Fruit fly (Drosophila melanogaster) whole organism, embryonic: Measurements from ENCODE around the gene tipE.

Experiments used
- ATbp ChIP-seq: fragments of 200-800 bp; sonication (Bioruptor generic); optimal IDR thresholded peaks from 2 replicates; lab custom pipeline; 2017; ENCODE audit warnings: missing biosample characterization, mild to moderate bottlenecking, missing genetic modification characterization, missing genetic modification reagents
- Abd-B ChIP-seq: fragments of 200-800 bp; sonication (Bioruptor generic); optimal IDR thresholded peaks from 2 replicates; lab custom pipeline; 2018; ENCODE audit warnings: missing biosample characterization, mild to moderate bottlenecking, missing genetic modification characterization, moderate library complexity
- Adf1 ChIP-seq: fragments of 200-800 bp; sonication (Bioruptor generic); IDR thresholded peaks from 2 replicates; pipeline ENCODE4 v1.3.6; 2022; ENCODE audit warnings: missing biosample characterization, missing genetic modification characterization
- Antp ChIP-seq: fragments of 200-800 bp; sonication (Bioruptor generic); optimal IDR thresholded peaks from 3 replicates; lab custom pipeline; 2016; ENCODE audit warnings: missing biosample characterization, missing genetic modification characterization
- BEAF-32 ChIP-seq: fragments of 200-800 bp; sonication (Bioruptor generic); optimal IDR thresholded peaks from 3 replicates; lab custom pipeline; 2017; ENCODE audit warnings: missing biosample characterization, missing genetic modification characterization, mild to moderate bottlenecking, moderate library complexity, missing genetic modification reagents
- BtbVII ChIP-seq: fragments of 200-800 bp; sonication (Bioruptor generic); optimal IDR thresholded peaks from 3 replicates; lab custom pipeline; 2017; ENCODE audit warnings: missing biosample characterization, mild to moderate bottlenecking, missing genetic modification characterization
- CG10147 ChIP-seq: fragments of 200-800 bp; sonication (Bioruptor generic); optimal IDR thresholded peaks from 2 replicates; lab custom pipeline; 2019; ENCODE audit warnings: missing biosample characterization, mild to moderate bottlenecking, missing genetic modification characterization, moderate library complexity
- CG12104 ChIP-seq: fragments of 200-800 bp; sonication (Bioruptor generic); optimal IDR thresholded peaks from 3 replicates; lab custom pipeline; 2016; ENCODE audit warnings: missing biosample characterization, missing genetic modification characterization
- CG13424 ChIP-seq: fragments of 200-800 bp; sonication (Bioruptor generic); optimal IDR thresholded peaks from 2 replicates; lab custom pipeline; 2019; ENCODE audit warnings: missing biosample characterization, mild to moderate bottlenecking, missing genetic modification characterization, moderate library complexity
- CG14050 ChIP-seq: fragments of 200-800 bp; sonication (Bioruptor generic); IDR thresholded peaks from 3 replicates; pipeline ENCODE4 v1.3.6; 2022; ENCODE audit warnings: missing biosample characterization, missing genetic modification characterization
- CG14441 ChIP-seq: fragments of 200-800 bp; sonication (Bioruptor generic); IDR thresholded peaks from 2 replicates; pipeline ENCODE4 v1.3.6; 2022; ENCODE audit warnings: missing biosample characterization, missing genetic modification characterization
- CG14710 ChIP-seq: fragments of 200-800 bp; sonication (Bioruptor generic); optimal IDR thresholded peaks from 3 replicates; lab custom pipeline; 2019; ENCODE audit warnings: missing biosample characterization, mild to moderate bottlenecking, missing genetic modification characterization, moderate library complexity
- CG1529 ChIP-seq: fragments of 200-800 bp; sonication (Bioruptor generic); optimal IDR thresholded peaks from 3 replicates; lab custom pipeline; 2018; ENCODE audit warnings: missing biosample characterization, missing genetic modification characterization
- CG16863 ChIP-seq: fragments of 200-800 bp; sonication (Bioruptor generic); optimal IDR thresholded peaks from 3 replicates; lab custom pipeline; 2016; ENCODE audit warnings: missing biosample characterization, missing genetic modification characterization
- CG4854 ChIP-seq: fragments of 200-800 bp; sonication (Bioruptor generic); optimal IDR thresholded peaks from 2 replicates; lab custom pipeline; 2016; ENCODE audit warnings: missing biosample characterization, missing genetic modification characterization, inconsistent platforms
- CG5180 ChIP-seq: fragments of 200-800 bp; sonication (Bioruptor generic); optimal IDR thresholded peaks from 3 replicates; lab custom pipeline; 2017; ENCODE audit warnings: missing biosample characterization, missing genetic modification characterization, mild to moderate bottlenecking, moderate library complexity, missing genetic modification reagents
- CG6272 ChIP-seq: fragments of 200-800 bp; sonication (Bioruptor generic); IDR thresholded peaks from 2 replicates; pipeline ENCODE4 v1.3.6; 2022; ENCODE audit warnings: missing biosample characterization, missing genetic modification characterization
- CG8478 ChIP-seq: fragments of >200 bp; optimal IDR thresholded peaks from 2 replicates; lab custom pipeline; 2018
- CG9437 ChIP-seq: fragments of 200-800 bp; sonication (Bioruptor generic); optimal IDR thresholded peaks from 2 replicates; lab custom pipeline; 2018; ENCODE audit warnings: missing biosample characterization, mild to moderate bottlenecking, missing genetic modification characterization
- Chrac-16 ChIP-seq: fragments of 200-800 bp; sonication (Bioruptor generic); optimal IDR thresholded peaks from 3 replicates; lab custom pipeline; 2016; ENCODE audit warnings: missing biosample characterization, missing genetic modification characterization
- E2f2 ChIP-seq: fragments of 200-800 bp; sonication (Bioruptor generic); IDR thresholded peaks from 2 replicates; pipeline ENCODE4 v1.3.6; 2022; ENCODE audit warnings: missing biosample characterization, missing genetic modification characterization
- Eip74EF ChIP-seq, 2 experiments: fragments of 200-800 bp in 1 of 2; fragments of >200 bp in 1 of 2; sonication (Bioruptor generic) in 1 of 2; optimal IDR thresholded peaks; 2 replicates each; lab custom pipeline; 2017 to 2019; ENCODE audit warnings: missing biosample characterization in 2 of 2, missing genetic modification characterization in 2 of 2, mild to moderate bottlenecking in 1 of 2, moderate library complexity in 1 of 2
- H15 ChIP-seq: fragments of 200-800 bp; sonication (Bioruptor generic); IDR thresholded peaks from 3 replicates; pipeline ENCODE4 v1.3.6; 2022; ENCODE audit warnings: missing biosample characterization, missing genetic modification characterization
- Hey ChIP-seq: fragments of 200-800 bp; sonication (Bioruptor generic); optimal IDR thresholded peaks from 3 replicates; lab custom pipeline; 2018; ENCODE audit warnings: missing biosample characterization, mild to moderate bottlenecking, missing genetic modification characterization
- HmgD ChIP-seq: fragments of 200-800 bp; sonication (Bioruptor generic); optimal IDR thresholded peaks from 3 replicates; lab custom pipeline; 2016; ENCODE audit warnings: missing biosample characterization, missing genetic modification characterization
- HmgZ ChIP-seq: fragments of 200-800 bp; sonication (Bioruptor generic); optimal IDR thresholded peaks from 2 replicates; lab custom pipeline; 2018; ENCODE audit warnings: missing biosample characterization, mild to moderate bottlenecking, missing genetic modification characterization
- Hmx ChIP-seq: fragments of 200-800 bp; sonication (Bioruptor generic); optimal IDR thresholded peaks from 2 replicates; lab custom pipeline; 2016; ENCODE audit warnings: missing biosample characterization, missing genetic modification characterization
- Lpt ChIP-seq: fragments of >200 bp; optimal IDR thresholded peaks from 2 replicates; lab custom pipeline; 2018; ENCODE audit warnings: missing biosample characterization, missing genetic modification characterization
- MESR4 ChIP-seq: fragments of 200-800 bp; sonication (Bioruptor generic); optimal IDR thresholded peaks from 2 replicates; lab custom pipeline; 2018; ENCODE audit warnings: missing biosample characterization, mild to moderate bottlenecking, missing genetic modification characterization, moderate library complexity
- Mad ChIP-seq: fragments of 200-800 bp; sonication (Bioruptor generic); optimal IDR thresholded peaks from 2 replicates; lab custom pipeline; 2016; ENCODE audit warnings: missing biosample characterization, missing genetic modification characterization
- Mes4 ChIP-seq: fragments of 200-800 bp; sonication (Bioruptor generic); optimal IDR thresholded peaks from 2 replicates; lab custom pipeline; 2016; ENCODE audit warnings: missing biosample characterization, missing genetic modification characterization
- NfI ChIP-seq: fragments of 200-800 bp; sonication (Bioruptor generic); optimal IDR thresholded peaks from 3 replicates; lab custom pipeline; 2018; ENCODE audit warnings: missing biosample characterization, mild to moderate bottlenecking, missing genetic modification characterization, moderate library complexity
- Ravus ChIP-seq: fragments of 200-800 bp; sonication (Bioruptor generic); IDR thresholded peaks from 2 replicates; pipeline ENCODE4 v1.3.6; 2022; ENCODE audit warnings: missing biosample characterization, missing genetic modification characterization
- bcd ChIP-seq: fragments of 200-800 bp; sonication (Bioruptor generic); optimal IDR thresholded peaks from 2 replicates; lab custom pipeline; 2017; ENCODE audit warnings: missing biosample characterization, mild to moderate bottlenecking, missing genetic modification characterization
- br ChIP-seq: fragments of >200 bp; optimal IDR thresholded peaks from 2 replicates; lab custom pipeline; 2017
- chif ChIP-seq, 2 experiments: fragments of 200-800 bp; sonication (Bioruptor generic); optimal IDR thresholded peaks; 3 replicates each; lab custom pipeline; 2016; ENCODE audit warnings: missing biosample characterization in 2 of 2, missing genetic modification characterization in 2 of 2
- esg ChIP-seq: fragments of 200-800 bp; sonication (Bioruptor generic); conservative IDR thresholded peaks from 2 replicates; pipeline ENCODE4 v1.3.6; 2022; ENCODE audit warnings: missing biosample characterization, missing genetic modification characterization
- fd96Cb ChIP-seq: fragments of 200-800 bp; sonication (Bioruptor generic); optimal IDR thresholded peaks from 2 replicates; lab custom pipeline; 2018; ENCODE audit warnings: missing biosample characterization, mild to moderate bottlenecking, missing genetic modification characterization, moderate library complexity
- h ChIP-seq: fragments of >200 bp; optimal IDR thresholded peaks from 2 replicates; lab custom pipeline; 2017
- jing ChIP-seq: fragments of 200-800 bp; sonication (Bioruptor generic); optimal IDR thresholded peaks from 2 replicates; lab custom pipeline; 2018; ENCODE audit warnings: missing biosample characterization, mild to moderate bottlenecking, missing genetic modification characterization
- oc ChIP-seq: fragments of 200-800 bp; sonication (Bioruptor generic); optimal IDR thresholded peaks from 2 replicates; lab custom pipeline; 2018; ENCODE audit warnings: missing biosample characterization, mild to moderate bottlenecking, missing genetic modification characterization, moderate library complexity
- pb ChIP-seq: fragments of 200-800 bp; sonication (Bioruptor generic); optimal IDR thresholded peaks from 3 replicates; lab custom pipeline; 2016; ENCODE audit warnings: missing biosample characterization, missing genetic modification characterization
- ranshi ChIP-seq: fragments of 200-800 bp; sonication (Bioruptor generic); IDR thresholded peaks from 2 replicates; pipeline ENCODE4 v1.3.6; 2022; ENCODE audit warnings: missing biosample characterization, missing genetic modification characterization
- rib ChIP-seq: fragments of 200-800 bp; sonication (Bioruptor generic); IDR thresholded peaks from 2 replicates; pipeline ENCODE4 v1.3.6; 2022; ENCODE audit warnings: missing biosample characterization, missing genetic modification characterization
- sd ChIP-seq: fragments of 200-800 bp; sonication (Bioruptor generic); optimal IDR thresholded peaks from 3 replicates; lab custom pipeline; 2018; ENCODE audit warnings: missing biosample characterization, mild to moderate bottlenecking, missing genetic modification characterization, moderate library complexity
- sob ChIP-seq: fragments of 200-800 bp; sonication (Bioruptor generic); IDR thresholded peaks from 2 replicates; pipeline ENCODE4 v1.3.6; 2022; ENCODE audit warnings: missing biosample characterization, missing genetic modification characterization
- sr ChIP-seq: fragments of 200-800 bp; sonication (Bioruptor generic); IDR thresholded peaks from 3 replicates; pipeline ENCODE4 v1.3.6; 2022; ENCODE audit warnings: missing biosample characterization, missing genetic modification characterization
- tll ChIP-seq, 2 experiments: fragments of 200-800 bp in 1 of 2; fragments of >200 bp in 1 of 2; sonication (Bioruptor generic) in 1 of 2; optimal IDR thresholded peaks; 2 replicates each; lab custom pipeline; 2017 to 2019; ENCODE audit warnings: missing biosample characterization in 2 of 2, missing genetic modification characterization in 2 of 2, mild to moderate bottlenecking in 1 of 2, moderate library complexity in 1 of 2
- twi ChIP-seq: fragments of 200-800 bp; optimal IDR thresholded peaks from 2 replicates; lab custom pipeline; 2019; ENCODE audit warnings: missing biosample characterization, mild to moderate bottlenecking, missing genetic modification characterization, moderate library complexity
- unc-4 ChIP-seq: fragments of 200-800 bp; sonication (Bioruptor generic); IDR thresholded peaks from 2 replicates; pipeline ENCODE4 v1.3.6; 2022; ENCODE audit warnings: missing biosample characterization, missing genetic modification characterization; ENCODE audit not compliant: partially characterized antibody
- wor ChIP-seq: fragments of 200-800 bp; sonication (Bioruptor generic); IDR thresholded peaks from 2 replicates; pipeline ENCODE4 v1.3.6; 2022; ENCODE audit warnings: missing biosample characterization, missing genetic modification characterization

tipE gene

DNA sequence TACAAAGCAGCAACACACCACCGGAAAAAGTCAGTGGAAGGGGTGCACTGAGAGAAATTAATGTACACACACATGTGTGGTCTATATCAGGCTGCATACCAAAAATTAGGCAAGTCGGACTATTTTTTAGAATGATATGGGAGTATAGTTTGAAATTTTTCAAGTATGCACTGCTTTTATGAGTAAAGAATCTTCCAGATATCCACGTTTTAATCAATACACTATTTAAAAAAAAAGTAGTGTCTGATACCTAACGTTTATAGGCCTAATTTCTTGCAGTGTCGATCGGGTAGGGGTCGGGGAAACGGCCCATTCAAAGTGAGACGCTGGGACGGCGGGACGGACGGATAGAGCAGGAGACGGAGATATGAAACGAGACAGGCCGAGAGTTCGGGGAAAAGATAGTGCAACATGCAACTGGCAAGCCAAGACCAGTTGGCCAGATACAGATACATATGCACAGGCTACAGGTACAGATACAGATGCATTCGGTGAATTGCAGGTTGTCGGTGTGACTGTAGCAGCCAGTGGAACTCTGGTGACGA is 42.1 kb downstream of the tipE start (continued):
- TF ChIP-seq CG10147 (GFP tag; lab: Kevin White, UChicago) (peak; percentile 75), Chrac-16 (GFP tag; lab: Kevin White, UChicago) (peak; percentile 95), CG4854 (GFP tag; lab: Kevin White, UChicago) (peak; percentile 85), br (lab: Kevin White, UChicago) (no peak), Antp (GFP tag; lab: Kevin White, UChicago) (peak; percentile 89), CG14710 (tag; lab: Kevin White, UChicago) (peak; percentile 97), CG16863 (GFP tag; lab: Kevin White, UChicago) (peak; percentile 94), Hmx (GFP tag; lab: Kevin White, UChicago) (peak; percentile 70), sd (peak; percentile 51), Mes4 (peak; percentile 95), Ravus (peak; percentile 46), CG14441 (GFP tag; lab: Robert Waterston, UW) (peak; percentile 83), unc-4 (no peak), BtbVII (GFP tag; lab: Kevin White, UChicago) (peak; percentile 79), fd96Cb (peak; percentile 97), HmgD (GFP tag; lab: Kevin White, UChicago) (peak; percentile 84), H15 (GFP tag; lab: Robert Waterston, UW) (peak; percentile 79), CG13424 (tag; lab: Kevin White, UChicago) (peak; percentile 95), chif (GFP tag; optimal IDR thresholded peaks at IDR 0.05; lab: Kevin White, UChicago) (peak; percentile 93 to 98), CG6272 (GFP tag; lab: Robert Waterston, UW) (peak; percentile 78), Hey (tag; lab: Kevin White, UChicago) (peak; percentile 38), ATbp (peak; percentile 93), sr (0 out of 3 replicates have a peak, but pooled peaks have one; percentile 29), CG9437 (GFP tag; lab: Kevin White, UChicago) (peak; percentile 86), BEAF-32 (no peak), CG8478 (lab: Kevin White, UChicago) (peak; percentile 17), Eip74EF (GFP tag; optimal IDR thresholded peaks at IDR 0.05; lab: Kevin White, UChicago) (peak in 1 of 2 experiments; percentile 94), ranshi (GFP tag; lab: Robert Waterston, UW) (peak; percentile 82), CG5180 (peak; percentile 85), h (lab: Kevin White, UChicago) (no peak), CG12104 (GFP tag; lab: Kevin White, UChicago) (peak; percentile 85), E2f2 (peak; percentile 67; the same call in 1 of the 2 replicates), esg (peak; percentile 89), twi (tag; lab: Kevin White, UChicago) (peak; percentile 90), CG14050 (GFP tag; lab: Robert Waterston, UW) (peak; percentile 82), Adf1 (GFP tag; lab: Robert Waterston, UW) (no peak), wor (GFP tag; lab: Robert Waterston, UW) (peak; percentile 91), rib (no peak), NfI (GFP tag; lab: Kevin White, UChicago) (peak; percentile 82), Abd-B (peak; percentile 93), Mad (GFP tag; lab: Kevin White, UChicago) (peak; percentile 93), MESR4 (GFP tag; lab: Kevin White, UChicago) (peak; percentile 46), jing (GFP tag; lab: Kevin White, UChicago) (peak; percentile 93), CG1529 (GFP tag; lab: Kevin White, UChicago) (peak; percentile 96), bcd (GFP tag; lab: Kevin White, UChicago) (peak; percentile 92), sob (GFP tag; lab: Robert Waterston, UW) (peak; percentile 80), pb (peak; percentile 92), HmgZ (tag; lab: Kevin White, UChicago) (peak; percentile 84), Lpt (GFP tag; lab: Kevin White, UChicago) (no peak), oc (tag; lab: Kevin White, UChicago) (peak; percentile 91), tll (GFP tag; optimal IDR thresholded peaks at IDR 0.05; lab: Kevin White, UChicago) (peak; percentile 85 to 93)
